Worm (Caenorhabditis elegans): ENCODE results near the gene T26C11.9.

The T26C11.9 gene

ce11 chrX:1845493-1845892 is 8.2 kb downstream of the T26C11.9 start, which contains the start of gene T26C11.4:
T26C11.4 (minus strand) TSS chrX:1845546.
- no peak for TF ChIP-seq hlh-12 (tag; optimal IDR thresholded peaks at IDR 0.05)
- peak; percentile 58; the same call in 1 of the 2 replicates for TF ChIP-seq hmg-1.2 (GFP tag; IDR thresholded peaks at IDR 0.05)
- peak in 1 of 3 experiments; percentile 1 for TF ChIP-seq lin-35 (GFP tag; optimal IDR thresholded peaks at IDR 0.05)

ce11 chrX:1837703-1838102 is 15.9 kb downstream of the T26C11.9 start:
- peak; percentile 87 for TF ChIP-seq zfh-2 (GFP tag; conservative IDR thresholded peaks at IDR 0.05)
- peak; percentile 23 for TF ChIP-seq F22D6.2 (tag; optimal IDR thresholded peaks at IDR 0.05)
- TF ChIP-seq unc-62 (GFP tag; optimal IDR thresholded peaks at IDR 0.05): no peak
- peak; percentile 56 for TF ChIP-seq B0035.1 (tag; optimal IDR thresholded peaks at IDR 0.05)
- TF ChIP-seq let-526 (GFP tag; IDR thresholded peaks at IDR 0.05): 0 out of 2 replicates have a peak, but pooled peaks have one; percentile 30
- TF ChIP-seq him-1 (tag; optimal IDR thresholded peaks at IDR 0.05): peak; percentile 93
- TF ChIP-seq lin-40 (tag; optimal IDR thresholded peaks at IDR 0.05): no peak
- no peak for TF ChIP-seq F10E7.11 (tag; optimal IDR thresholded peaks at IDR 0.05)
- no peak for TF ChIP-seq cebp-1 (GFP tag; IDR thresholded peaks at IDR 0.05)
- no peak for TF ChIP-seq cebp-1 (tag; optimal IDR thresholded peaks at IDR 0.05)
- TF ChIP-seq nhr-179 (tag; optimal IDR thresholded peaks at IDR 0.05): peak; percentile 36
- TF ChIP-seq mcd-1 (GFP tag; IDR thresholded peaks at IDR 0.05): peak; percentile 36; the same call in 1 of the 2 replicates
- TF ChIP-seq ZK185.1 (tag; optimal IDR thresholded peaks at IDR 0.05; ENCODE audit: poor library complexity, severe bottlenecking): no peak
- TF ChIP-seq snpc-3.4 (tag; optimal IDR thresholded peaks at IDR 0.05): peak; percentile 57
- peak; percentile 37 for TF ChIP-seq ets-4 (GFP tag; optimal IDR thresholded peaks at IDR 0.05)
- no peak for TF ChIP-seq Y67H2A.10 (GFP tag; conservative IDR thresholded peaks at IDR 0.05)
- peak; percentile 96 for TF ChIP-seq B0261.1 (tag; optimal IDR thresholded peaks at IDR 0.05)
- peak; percentile 69 for TF ChIP-seq madf-10 (tag; optimal IDR thresholded peaks at IDR 0.05)
- TF ChIP-seq hmg-20 (GFP tag; IDR thresholded peaks at IDR 0.05): 0 out of 2 replicates have a peak, but pooled peaks have one; percentile 14
- TF ChIP-seq somi-1 (GFP tag; optimal IDR thresholded peaks at IDR 0.05): peak; percentile 50
- TF ChIP-seq pbrm-1 (GFP tag; IDR thresholded peaks at IDR 0.05): peak; percentile 64; the same call in 1 of the 2 replicates
- TF ChIP-seq bed-2 (GFP tag; IDR thresholded peaks at IDR 0.05): 0 out of 2 replicates have a peak, but pooled peaks have one; percentile 11
- no peak for TF ChIP-seq B0019.2 (GFP tag; conservative IDR thresholded peaks at IDR 0.05)
- TF ChIP-seq ceh-79 (tag; optimal IDR thresholded peaks at IDR 0.05): peak; percentile 68
- peak; percentile 45 for TF ChIP-seq unc-130 (GFP tag; optimal IDR thresholded peaks at IDR 0.05)
- peak; percentile 86 for TF ChIP-seq die-1 (tag; optimal IDR thresholded peaks at IDR 0.05)
- TF ChIP-seq ceh-100 (GFP tag; IDR thresholded peaks at IDR 0.05): no peak; the same call in 1 of the 2 replicates
- no peak for TF ChIP-seq mel-28 (tag; optimal IDR thresholded peaks at IDR 0.05; ENCODE audit: borderline replicate concordance)
- TF ChIP-seq C06A6.2 (GFP tag; conservative IDR thresholded peaks at IDR 0.05): no peak
- peak; percentile 59; the same call in 1 of the 2 replicates for TF ChIP-seq B0336.3 (GFP tag; IDR thresholded peaks at IDR 0.05)
- peak; percentile 69 for TF ChIP-seq chd-7 (tag; optimal IDR thresholded peaks at IDR 0.05)
- peak; percentile 50 for TF ChIP-seq ceh-27 (GFP tag; optimal IDR thresholded peaks at IDR 0.05)
- no peak for TF ChIP-seq efl-1 (GFP tag; optimal IDR thresholded peaks at IDR 0.05)
- no peak for TF ChIP-seq attf-3 (GFP tag; conservative IDR thresholded peaks at IDR 0.05)
- TF ChIP-seq madf-6 (GFP tag; IDR thresholded peaks at IDR 0.05): peak; percentile 46; the same call in 1 of the 2 replicates
- peak; percentile 50 to 88 for TF ChIP-seq rec-8 (tag; optimal IDR thresholded peaks at IDR 0.05)
- TF ChIP-seq F55B11.4 (tag; optimal IDR thresholded peaks at IDR 0.05; ENCODE audit: borderline replicate concordance, insufficient read depth): no peak
- no peak for TF ChIP-seq F37B4.10 (GFP tag; IDR thresholded peaks at IDR 0.05)
- peak; percentile 40 for TF ChIP-seq hrde-1 (tag; optimal IDR thresholded peaks at IDR 0.05; ENCODE audit: borderline replicate concordance)
- peak; percentile 67 for TF ChIP-seq D2030.7 (GFP tag; IDR thresholded peaks at IDR 0.05)
- no peak for TF ChIP-seq akir-1 (GFP tag; optimal IDR thresholded peaks at IDR 0.05)
- TF ChIP-seq nhr-80 (tag; optimal IDR thresholded peaks at IDR 0.05): peak; percentile 2
- TF ChIP-seq ztf-18 (tag; optimal IDR thresholded peaks at IDR 0.05): peak; percentile 61
